Fruit fly (Drosophila melanogaster) whole organism: ENCODE results near the gene comm2.

Experiments used
- Dll ChIP-seq: fragments of >200 bp; optimal IDR thresholded peaks from 2 replicates; lab custom pipeline; 2017
- EcR ChIP-seq, 2 experiments: fragments of >200 bp; optimal IDR thresholded peaks; 2 replicates each; lab custom pipeline; 2017; ENCODE audit warnings: missing biosample characterization in 2 of 2, missing genetic modification characterization in 2 of 2, missing genetic modification reagents in 2 of 2
- psq ChIP-seq: fragments of >200 bp; optimal IDR thresholded peaks from 2 replicates; lab custom pipeline; 2017

- TF ChIP-seq Dll (lab: Kevin White, UChicago) = no peak
- no peak for TF ChIP-seq EcR (GFP tag; optimal IDR thresholded peaks at IDR 0.05; lab: Kevin White, UChicago)
- no peak for TF ChIP-seq psq (lab: Kevin White, UChicago)
Observed at dm6 chr3L:15708158-15708557, 8.5 kb upstream of the comm2 start.
